Fruit fly (Drosophila melanogaster): ENCODE data around the gene CG32554.

DNA sequence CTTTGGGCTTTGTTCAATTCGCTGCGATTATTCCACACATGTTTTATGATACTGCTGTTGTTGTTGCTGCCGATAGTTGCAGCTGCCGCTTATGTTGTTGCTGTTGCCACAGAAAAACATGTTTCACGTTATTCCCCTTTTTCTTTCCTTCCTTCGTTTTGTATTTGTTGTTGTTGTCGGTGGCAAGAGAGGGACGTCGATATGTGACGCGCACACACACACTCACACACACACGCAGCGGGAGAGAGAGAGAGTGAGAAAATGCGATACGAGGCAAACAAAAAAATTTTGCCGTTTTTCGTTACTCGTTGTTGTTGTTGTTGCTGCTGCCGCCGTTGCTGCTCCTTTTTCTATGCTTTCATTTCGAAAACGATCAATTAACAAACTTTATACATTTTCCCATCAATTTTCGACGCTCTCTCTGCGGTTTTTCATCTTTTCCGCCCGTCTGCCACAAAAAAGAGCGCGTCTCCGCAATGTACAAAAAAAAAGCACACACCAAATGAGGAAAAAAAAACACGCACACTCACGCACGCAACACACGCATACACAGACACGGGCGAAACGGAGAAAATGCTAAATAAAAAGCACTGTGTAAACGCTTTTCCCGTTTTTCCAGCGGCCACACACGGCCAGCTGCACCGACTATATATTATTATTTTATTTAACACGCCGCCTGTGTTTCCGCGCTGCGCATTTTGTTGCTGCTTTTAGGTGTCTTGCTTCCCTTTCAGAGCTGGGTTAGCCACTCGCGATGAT lies 34.1 kb upstream of the CG32554 start:
- TF ChIP-seq psq (optimal IDR thresholded peaks at IDR 0.05) (no peak), Dll (optimal IDR thresholded peaks at IDR 0.05) (peak; percentile 52), pan (optimal IDR thresholded peaks at IDR 0.05) (no peak), CG8478 (optimal IDR thresholded peaks at IDR 0.05) (no peak), usp (GFP tag; optimal IDR thresholded peaks at IDR 0.05) (no peak), EcR (GFP tag; optimal IDR thresholded peaks at IDR 0.05) (no peak)

Data from whole organism.